Fruit fly (Drosophila melanogaster) whole organism, pupa: Measurements from ENCODE around the gene CG17272.

Experiments
- CG10348 ChIP-seq: fragments of 200-800 bp; sonication (Bioruptor generic); IDR thresholded peaks from 2 replicates; pipeline ENCODE4 v1.3.6; 2022; ENCODE audit warnings: missing biosample characterization, missing genetic modification characterization
- CG12605 ChIP-seq: fragments of 200-800 bp; sonication (Bioruptor generic); IDR thresholded peaks from 2 replicates; pipeline ENCODE4 v1.3.6; 2022; ENCODE audit warnings: missing biosample characterization, missing genetic modification characterization
- CG13204 ChIP-seq: fragments of 200-800 bp; sonication (Bioruptor generic); optimal IDR thresholded peaks from 2 replicates; lab custom pipeline; 2018; ENCODE audit warnings: missing biosample characterization, mild to moderate bottlenecking, missing genetic modification characterization, moderate library complexity
- CG14655 ChIP-seq: fragments of 200-800 bp; sonication (Bioruptor generic); optimal IDR thresholded peaks from 3 replicates; lab custom pipeline; 2017; ENCODE audit warnings: mild to moderate bottlenecking, missing biosample characterization, missing genetic modification reagents, missing genetic modification characterization
- CG15710 ChIP-seq: fragments of 200-800 bp; sonication (Bioruptor generic); optimal IDR thresholded peaks from 2 replicates; lab custom pipeline; 2018; ENCODE audit warnings: missing biosample characterization, mild to moderate bottlenecking, missing genetic modification characterization, moderate library complexity
- CG17806 ChIP-seq: fragments of 200-800 bp; sonication (Bioruptor generic); optimal IDR thresholded peaks from 2 replicates; lab custom pipeline; 2018; ENCODE audit warnings: missing biosample characterization, mild to moderate bottlenecking, missing genetic modification characterization, moderate library complexity
- CG32121 ChIP-seq: fragments of 200-800 bp; sonication (Bioruptor generic); IDR thresholded peaks from 2 replicates; pipeline ENCODE4 v1.3.6; 2022; ENCODE audit warnings: missing biosample characterization, missing genetic modification characterization
- CG34367 ChIP-seq: fragments of 200-800 bp; sonication (Bioruptor generic); optimal IDR thresholded peaks from 2 replicates; lab custom pipeline; 2018; ENCODE audit warnings: missing biosample characterization, mild to moderate bottlenecking, missing genetic modification characterization
- CG4496 ChIP-seq: fragments of 200-800 bp; sonication (Bioruptor generic); IDR thresholded peaks from 3 replicates; pipeline ENCODE4 v1.3.6; 2022; ENCODE audit warnings: missing biosample characterization, missing genetic modification characterization
- CG8159 ChIP-seq: fragments of 200-800 bp; sonication (Bioruptor generic); optimal IDR thresholded peaks from 3 replicates; lab custom pipeline; 2018; ENCODE audit warnings: missing biosample characterization, mild to moderate bottlenecking, missing genetic modification characterization, moderate library complexity
- CG8301 ChIP-seq: fragments of 200-800 bp; sonication (Bioruptor generic); optimal IDR thresholded peaks from 2 replicates; lab custom pipeline; 2018; ENCODE audit warnings: missing biosample characterization, mild to moderate bottlenecking, missing genetic modification characterization
- CG9948 ChIP-seq: fragments of 200-800 bp; sonication (Bioruptor generic); optimal IDR thresholded peaks from 2 replicates; lab custom pipeline; 2018; ENCODE audit warnings: missing biosample characterization, mild to moderate bottlenecking, missing genetic modification characterization, moderate library complexity
- D1 ChIP-seq: fragments of 200-800 bp; sonication (Bioruptor generic); optimal IDR thresholded peaks from 2 replicates; lab custom pipeline; 2018; ENCODE audit warnings: missing biosample characterization, mild to moderate bottlenecking, missing genetic modification characterization, moderate library complexity
- EcR ChIP-seq: fragments of 200-800 bp; sonication (Bioruptor generic); optimal IDR thresholded peaks from 3 replicates; lab custom pipeline; 2019; ENCODE audit warnings: missing biosample characterization, missing genetic modification characterization, mild to moderate bottlenecking, moderate library complexity, missing genetic modification reagents
- Ets98B ChIP-seq: fragments of 200-800 bp; sonication (Bioruptor generic); IDR thresholded peaks from 2 replicates; pipeline ENCODE4 v1.3.6; 2022; ENCODE audit warnings: missing biosample characterization, missing genetic modification characterization
- Pif1A ChIP-seq: fragments of 200-800 bp; sonication (Bioruptor generic); optimal IDR thresholded peaks from 3 replicates; lab custom pipeline; 2016; ENCODE audit warnings: missing biosample characterization, missing genetic modification characterization
- Pif1B ChIP-seq: fragments of 200-800 bp; sonication (Bioruptor generic); optimal IDR thresholded peaks from 3 replicates; lab custom pipeline; 2016; ENCODE audit warnings: missing biosample characterization, missing genetic modification characterization
- Snoo ChIP-seq: fragments of 200-800 bp; sonication (Bioruptor generic); optimal IDR thresholded peaks from 3 replicates; lab custom pipeline; 2017; ENCODE audit warnings: missing biosample characterization, mild to moderate bottlenecking, missing genetic modification characterization, inconsistent platforms
- fd96Ca ChIP-seq: fragments of 200-800 bp; sonication (Bioruptor generic); IDR thresholded peaks from 3 replicates; pipeline ENCODE4 v1.3.6; 2022; ENCODE audit warnings: missing biosample characterization, missing genetic modification characterization
- gl ChIP-seq: fragments of 200-800 bp; sonication (Bioruptor generic); optimal IDR thresholded peaks from 2 replicates; lab custom pipeline; 2018; ENCODE audit warnings: missing biosample characterization, mild to moderate bottlenecking, missing genetic modification characterization
- rn ChIP-seq: fragments of 200-800 bp; sonication (Bioruptor generic); IDR thresholded peaks from 2 replicates; pipeline ENCODE4 v1.3.6; 2022; ENCODE audit warnings: missing biosample characterization, missing genetic modification characterization

CG17272 gene

DNA sequence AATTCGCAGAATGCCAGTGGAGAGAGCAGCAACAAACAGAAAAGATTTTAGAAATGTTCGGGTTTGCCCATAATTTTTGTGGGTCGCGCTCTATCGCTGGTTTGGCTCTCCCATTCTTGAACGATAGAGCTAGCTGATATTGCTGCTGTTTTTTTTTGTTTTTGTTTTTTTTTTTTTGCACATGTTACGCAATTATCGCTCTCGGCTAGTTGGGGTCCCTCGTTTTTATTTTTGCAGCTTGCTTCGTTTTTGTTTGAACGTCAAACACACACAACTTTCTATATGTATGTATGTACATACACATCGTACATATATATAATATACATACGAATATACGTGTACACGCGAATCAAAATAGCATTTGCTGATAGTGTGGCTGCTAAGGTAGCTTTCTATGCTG lies 33.6 kb downstream of the CG17272 start:
- peak; percentile 79 for TF ChIP-seq CG32121 (GFP tag; lab: Robert Waterston, UW)
- no peak for TF ChIP-seq gl (tag; lab: Kevin White, UChicago)
- TF ChIP-seq Ets98B (GFP tag; lab: Robert Waterston, UW) = peak; percentile 65
- peak; percentile 63 for TF ChIP-seq CG12605 (GFP tag; lab: Robert Waterston, UW)
- no peak for TF ChIP-seq CG13204 (GFP tag; lab: Kevin White, UChicago)
- peak; percentile 79 for TF ChIP-seq CG4496

DNA sequence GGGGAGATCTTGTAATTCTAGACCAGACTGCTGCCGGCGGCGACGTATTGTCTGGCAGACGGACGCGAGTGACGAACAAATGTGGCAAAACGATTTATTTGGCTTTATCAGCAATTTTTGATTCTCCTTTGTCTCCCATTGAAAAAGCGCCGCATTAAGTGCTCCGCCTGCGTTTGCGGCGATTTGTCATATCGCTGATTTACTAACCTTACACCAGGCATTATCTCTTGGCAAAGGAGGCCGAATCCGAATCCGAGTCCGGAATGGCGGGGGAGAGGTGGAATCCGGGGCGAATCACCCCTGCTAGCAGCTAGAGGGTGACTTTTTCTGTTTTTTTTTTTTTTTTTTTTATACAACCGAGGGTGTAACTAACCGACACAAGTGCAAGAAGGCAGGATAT lies 35.5 kb downstream of the CG17272 start:
- no peak for TF ChIP-seq EcR (GFP tag; lab: Kevin White, UChicago)
- TF ChIP-seq CG32121 (GFP tag; lab: Robert Waterston, UW) = no peak
- no peak for TF ChIP-seq CG10348
- no peak for TF ChIP-seq CG34367 (tag; lab: Kevin White, UChicago)
- TF ChIP-seq CG8159 = no peak
- TF ChIP-seq rn (GFP tag; lab: Robert Waterston, UW) = no peak
- TF ChIP-seq, all 21 proteins: peak for 0

dm6 chr3R:20784436-20785368 lies 39.3 kb downstream of the CG17272 start:
- TF ChIP-seq CG15710 (tag; lab: Kevin White, UChicago) = peak; percentile 21
- peak; percentile 82 for TF ChIP-seq CG4496
- TF ChIP-seq EcR (GFP tag; lab: Kevin White, UChicago) = peak; percentile 64
- TF ChIP-seq CG9948 (tag; lab: Kevin White, UChicago) = no peak
- TF ChIP-seq CG17806 (tag; lab: Kevin White, UChicago) = no peak
- TF ChIP-seq CG8301 (tag; lab: Kevin White, UChicago) = peak; percentile 12
- TF ChIP-seq Ets98B (GFP tag; lab: Robert Waterston, UW) = peak; percentile 84
- TF ChIP-seq CG32121 (GFP tag; lab: Robert Waterston, UW) = peak; percentile 92
- peak; percentile 84 for TF ChIP-seq CG13204 (GFP tag; lab: Kevin White, UChicago)
- TF ChIP-seq CG34367 (tag; lab: Kevin White, UChicago) = no peak
- TF ChIP-seq CG8159 = peak; percentile 41
- no peak for TF ChIP-seq Pif1A (GFP tag; lab: Kevin White, UChicago)
- no peak for TF ChIP-seq D1
- TF ChIP-seq CG14655 (GFP tag; lab: Kevin White, UChicago) = peak; percentile 37
- no peak for TF ChIP-seq Pif1B (GFP tag; lab: Kevin White, UChicago)
- TF ChIP-seq fd96Ca (GFP tag; lab: Robert Waterston, UW) = peak; percentile 81
- peak; percentile 75 for TF ChIP-seq CG12605 (GFP tag; lab: Robert Waterston, UW)
- TF ChIP-seq Snoo (tag; lab: Kevin White, UChicago) = peak; percentile 7
- peak; percentile 43; the same call in 1 of the 2 replicates for TF ChIP-seq rn (GFP tag; lab: Robert Waterston, UW)
- 0 out of 2 replicates have a peak, but pooled peaks have one; percentile 8 for TF ChIP-seq CG10348
- peak; percentile 18 for TF ChIP-seq gl (tag; lab: Kevin White, UChicago)

DNA sequence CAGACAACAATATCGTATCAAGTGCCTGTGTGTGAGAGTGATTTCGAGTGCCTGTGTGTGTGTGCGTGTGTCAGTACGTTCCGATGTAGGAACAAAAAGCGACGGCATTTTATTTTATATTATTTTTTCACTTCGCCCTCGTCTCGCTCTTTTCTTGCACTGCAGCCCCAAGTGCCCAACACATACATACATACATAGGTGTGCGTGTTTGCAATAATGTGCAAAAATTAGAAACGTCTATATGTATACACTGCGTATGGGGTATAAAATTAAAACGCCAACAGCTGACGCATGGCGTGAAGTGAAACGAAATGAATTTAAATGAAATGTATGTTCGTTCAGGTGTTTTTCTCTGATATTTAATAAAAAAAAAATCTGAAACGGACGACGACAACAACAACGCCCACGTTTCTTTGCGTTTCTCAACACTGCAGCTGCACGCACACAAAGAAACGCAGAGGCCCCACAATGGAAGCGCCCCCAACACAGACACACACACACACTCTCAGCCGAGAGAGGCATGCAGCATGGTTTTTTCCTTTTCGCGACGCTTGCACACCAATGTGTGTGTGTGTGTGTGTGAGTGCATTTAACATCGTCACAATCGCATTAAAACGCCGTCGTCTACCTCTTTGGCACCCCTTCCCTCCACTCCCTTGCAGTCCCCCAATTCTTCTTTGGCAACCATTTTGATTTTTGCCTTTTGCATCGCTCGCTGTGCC lies 40.2 kb downstream of the CG17272 start:
- TF ChIP-seq Snoo (tag; lab: Kevin White, UChicago) (peak; percentile 10), Pif1A (GFP tag; lab: Kevin White, UChicago) (peak; percentile 69), EcR (GFP tag; lab: Kevin White, UChicago) (no peak), CG14655 (GFP tag; lab: Kevin White, UChicago) (peak; percentile 65), CG9948 (tag; lab: Kevin White, UChicago) (peak; percentile 39), CG15710 (tag; lab: Kevin White, UChicago) (peak; percentile 42), CG8301 (tag; lab: Kevin White, UChicago) (peak; percentile 51), CG34367 (tag; lab: Kevin White, UChicago) (peak; percentile 21), D1 (peak; percentile 15), CG17806 (tag; lab: Kevin White, UChicago) (peak; percentile 34), Pif1B (GFP tag; lab: Kevin White, UChicago) (peak; percentile 63), fd96Ca (GFP tag; lab: Robert Waterston, UW) (peak; percentile 77; the same call in 2 of the 3 replicates), CG12605 (GFP tag; lab: Robert Waterston, UW) (peak; percentile 59), CG32121 (GFP tag; lab: Robert Waterston, UW) (peak; percentile 69), Ets98B (GFP tag; lab: Robert Waterston, UW) (peak; percentile 63), CG8159 (peak; percentile 54), rn (GFP tag; lab: Robert Waterston, UW) (no peak), gl (tag; lab: Kevin White, UChicago) (peak; percentile 28), CG10348 (0 out of 2 replicates have a peak, but pooled peaks have one; percentile 10), CG4496 (peak; percentile 36; the same call in 2 of the 3 replicates), CG13204 (GFP tag; lab: Kevin White, UChicago) (peak; percentile 61)
- TF ChIP-seq, all 21 proteins: peak for 19

DNA sequence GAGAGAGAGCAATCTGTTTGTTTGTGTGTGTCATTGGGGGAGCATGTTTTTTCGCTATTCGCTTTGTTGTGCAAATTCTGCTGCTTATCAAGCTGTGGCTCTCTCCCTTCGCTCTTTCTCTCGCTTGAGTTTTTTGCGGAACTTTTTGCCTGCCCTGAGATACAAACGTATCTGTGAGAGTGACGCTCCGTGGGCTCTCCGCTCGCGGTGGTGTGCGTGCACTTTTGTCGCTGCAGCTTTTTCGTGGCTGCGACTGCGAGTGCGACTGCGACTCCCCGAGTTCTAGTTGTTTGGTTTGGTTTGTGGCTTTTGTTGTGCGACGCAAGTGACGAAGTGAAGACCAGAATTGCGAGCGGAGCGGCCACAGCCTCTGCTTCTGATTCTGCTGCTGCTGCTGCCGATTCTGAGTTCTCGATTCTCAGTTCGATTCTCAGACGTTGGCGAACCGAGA lies 41.4 kb downstream of the CG17272 start:
- TF ChIP-seq EcR (GFP tag; lab: Kevin White, UChicago) = peak; percentile 18
- peak; percentile 85 for TF ChIP-seq CG12605 (GFP tag; lab: Robert Waterston, UW)
- peak; percentile 82 for TF ChIP-seq CG13204 (GFP tag; lab: Kevin White, UChicago)
- peak; percentile 93 for TF ChIP-seq CG32121 (GFP tag; lab: Robert Waterston, UW)
- peak; percentile 95 for TF ChIP-seq fd96Ca (GFP tag; lab: Robert Waterston, UW)
- TF ChIP-seq Ets98B (GFP tag; lab: Robert Waterston, UW) = peak; percentile 96
- TF ChIP-seq Pif1B (GFP tag; lab: Kevin White, UChicago) = peak; percentile 60
- TF ChIP-seq Snoo (tag; lab: Kevin White, UChicago) = peak; percentile 31
- TF ChIP-seq gl (tag; lab: Kevin White, UChicago) = no peak
- peak; percentile 86 for TF ChIP-seq CG4496
- no peak for TF ChIP-seq CG14655 (GFP tag; lab: Kevin White, UChicago)
- TF ChIP-seq, all 21 proteins: peak for 9
